Worm (Caenorhabditis elegans): ENCODE measurements around the gene F35H10.10.

DNA sequence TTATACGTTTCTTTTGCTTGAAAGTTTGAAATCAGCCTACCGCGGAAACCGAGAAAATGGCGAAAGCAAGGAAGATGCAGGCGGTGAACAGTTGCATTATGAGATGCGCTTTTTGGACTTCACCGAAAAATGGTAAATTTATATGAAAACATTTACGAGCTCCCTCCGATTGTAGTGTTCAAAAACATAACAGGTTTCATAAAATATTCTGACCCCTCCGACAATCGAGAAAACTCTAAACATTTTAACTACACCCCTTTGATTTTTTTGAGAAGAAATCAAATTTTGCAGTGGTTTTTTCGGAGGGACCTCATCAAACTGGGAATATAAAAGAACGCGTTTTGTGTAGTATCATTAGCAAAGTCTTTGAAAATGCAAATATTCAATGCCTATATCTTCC lies 34.3 kb upstream of the F35H10.10 start, which contains the start of the genes F17E9.18 and F17E9.15:
- no peak for TF ChIP-seq T22C8.4 (GFP tag; IDR thresholded peaks at IDR 0.05)
- TF ChIP-seq cog-1 (tag; optimal IDR thresholded peaks at IDR 0.05): no peak
